Fruit fly (Drosophila melanogaster): ENCODE results near the gene CG43389.

The CG43389 gene

DNA sequence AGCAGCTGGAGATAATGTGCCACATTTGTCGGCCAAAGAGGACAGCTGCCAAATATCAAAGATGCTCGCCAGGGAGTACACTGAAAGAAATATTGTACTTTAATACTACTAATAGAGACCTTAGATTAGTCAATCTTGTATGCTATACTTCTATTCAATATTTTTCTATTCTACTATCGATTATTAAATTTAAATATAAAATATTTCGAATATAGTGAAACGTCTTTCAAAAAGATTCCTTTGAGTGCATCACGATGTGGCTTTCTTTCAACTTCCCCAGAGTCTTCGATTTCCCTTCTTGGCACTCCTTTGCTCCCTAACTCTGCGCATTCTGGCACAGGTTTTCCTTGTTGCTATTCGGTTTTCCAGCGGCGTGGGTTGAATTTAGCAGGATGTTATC is 37.1 kb downstream of the CG43389 start:
- no peak for TF ChIP-seq pad (GFP tag; optimal IDR thresholded peaks at IDR 0.05)
- TF ChIP-seq Mnt (GFP tag; optimal IDR thresholded peaks at IDR 0.05): no peak
- no peak for TF ChIP-seq Crg-1 (GFP tag; optimal IDR thresholded peaks at IDR 0.05)

DNA sequence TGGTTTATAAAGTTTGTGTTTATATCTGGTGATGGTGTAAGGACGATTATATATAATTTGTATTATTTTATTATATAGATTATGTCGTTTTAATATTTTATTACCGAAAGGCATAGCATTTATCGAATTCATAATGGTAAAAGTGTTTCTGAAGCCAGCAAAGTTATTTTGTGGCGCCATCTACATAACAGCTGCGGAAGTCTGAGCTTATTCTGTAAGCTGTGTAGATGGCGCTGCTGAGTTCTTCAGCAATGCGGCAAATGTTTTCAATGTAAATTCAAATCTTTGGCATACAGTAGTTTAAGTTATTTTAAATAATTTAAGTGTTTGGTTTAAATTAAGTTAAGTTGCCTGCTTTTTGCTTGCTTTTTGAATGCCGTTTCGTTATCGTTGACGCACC is 40.6 kb downstream of the CG43389 start:
- TF ChIP-seq kay (GFP tag; ENCODE audit: borderline replicate concordance) (peak; percentile 39), Crg-1 (GFP tag; optimal IDR thresholded peaks at IDR 0.05) (no peak)

DNA sequence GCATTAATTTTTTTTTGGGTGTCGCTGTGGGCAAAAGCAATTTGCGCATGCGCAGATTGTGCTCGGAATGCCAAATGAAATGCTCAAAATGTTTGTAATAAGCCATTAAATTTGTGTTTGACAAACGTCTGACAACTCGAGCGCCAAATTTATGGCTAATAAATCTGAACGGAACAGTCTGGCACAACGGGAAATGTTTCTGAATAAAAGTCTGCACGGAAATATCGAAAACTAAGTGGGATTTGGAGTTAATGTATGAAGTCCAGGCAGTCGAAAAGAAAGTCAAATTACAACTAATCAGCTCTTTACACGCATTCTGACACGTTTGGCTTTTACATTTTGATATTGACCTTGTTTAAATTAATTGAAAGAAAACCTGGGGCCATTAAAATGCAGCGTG is 43.3 kb downstream of the CG43389 start, which contains the start of gene CG12009:
Gene CG12009 (plus strand): TSS at position 301 of the 400 bp plus-strand sequence.
- no peak for TF ChIP-seq Mnt (GFP tag; optimal IDR thresholded peaks at IDR 0.05)
- TF ChIP-seq cnc (optimal IDR thresholded peaks at IDR 0.05): no peak
- TF ChIP-seq ovo (GFP tag; optimal IDR thresholded peaks at IDR 0.05): no peak
- TF ChIP-seq Crg-1 (GFP tag; optimal IDR thresholded peaks at IDR 0.05): no peak
- no peak for TF ChIP-seq CG5204 (GFP tag; optimal IDR thresholded peaks at IDR 0.05)
- TF ChIP-seq CG1620 (GFP tag; optimal IDR thresholded peaks at IDR 0.05): no peak
- no peak for TF ChIP-seq Hr96 (GFP tag; optimal IDR thresholded peaks at IDR 0.05)
- no peak for TF ChIP-seq toe (GFP tag; optimal IDR thresholded peaks at IDR 0.05)
